Fruit fly (Drosophila melanogaster) whole organism, embryonic: ENCODE data around the gene tup.
A peak's percentile ranks its signal among the peaks of the same experiment; 100 is the strongest.

ENCODE experiments used
- Abd-B ChIP-seq: fragments of 200-800 bp; sonication (Bioruptor generic); optimal IDR thresholded peaks from 2 replicates; lab custom pipeline; 2018; ENCODE audit warnings: missing biosample characterization, mild to moderate bottlenecking, missing genetic modification characterization, moderate library complexity
- Ada2b ChIP-seq: fragments of 200-800 bp; sonication (Bioruptor generic); IDR thresholded peaks from 2 replicates; pipeline ENCODE4 v1.3.6; 2022; ENCODE audit warnings: missing biosample characterization, missing genetic modification characterization
- BEAF-32 ChIP-seq: fragments of 200-800 bp; sonication (Bioruptor generic); optimal IDR thresholded peaks from 3 replicates; lab custom pipeline; 2017; ENCODE audit warnings: missing biosample characterization, missing genetic modification characterization, mild to moderate bottlenecking, moderate library complexity, missing genetic modification reagents
- Bteb2 ChIP-seq: fragments of 200-800 bp; sonication (Bioruptor generic); optimal IDR thresholded peaks from 2 replicates; lab custom pipeline; 2016; ENCODE audit warnings: missing biosample characterization, missing genetic modification characterization
- CG11398 ChIP-seq: fragments of 200-800 bp; sonication (Bioruptor generic); optimal IDR thresholded peaks from 2 replicates; lab custom pipeline; 2016; ENCODE audit warnings: missing biosample characterization, missing genetic modification characterization
- CG12391 ChIP-seq: fragments of 200-800 bp; sonication (Bioruptor generic); optimal IDR thresholded peaks from 3 replicates; lab custom pipeline; 2018; ENCODE audit warnings: missing biosample characterization, mild to moderate bottlenecking, missing genetic modification characterization, moderate library complexity
- CG13624 ChIP-seq: fragments of 200-800 bp; sonication (Bioruptor generic); optimal IDR thresholded peaks from 2 replicates; lab custom pipeline; 2016; ENCODE audit warnings: missing biosample characterization, missing genetic modification characterization
- CG14667 ChIP-seq: fragments of 200-800 bp; sonication (Bioruptor generic); IDR thresholded peaks from 2 replicates; pipeline ENCODE4 v1.3.6; 2022; ENCODE audit warnings: missing biosample characterization, missing genetic modification characterization
- CG18011 ChIP-seq: fragments of 200-800 bp; sonication (Bioruptor generic); optimal IDR thresholded peaks from 2 replicates; lab custom pipeline; 2017; ENCODE audit warnings: missing biosample characterization, missing genetic modification characterization, mild to moderate bottlenecking, moderate library complexity, missing genotype
- CG2120 ChIP-seq: fragments of 200-800 bp; sonication (Bioruptor generic); optimal IDR thresholded peaks from 3 replicates; lab custom pipeline; 2016; ENCODE audit warnings: missing biosample characterization, missing genetic modification characterization
- CG2678 ChIP-seq: fragments of 200-800 bp; sonication (Bioruptor generic); optimal IDR thresholded peaks from 3 replicates; lab custom pipeline; 2019; ENCODE audit warnings: missing biosample characterization, mild to moderate bottlenecking, missing genetic modification characterization, moderate library complexity
- CG31224 ChIP-seq: fragments of 200-800 bp; sonication (Bioruptor generic); IDR thresholded peaks from 2 replicates; pipeline ENCODE4 v1.3.6; 2022; ENCODE audit warnings: missing biosample characterization, missing genetic modification characterization
- CG31365 ChIP-seq: fragments of 200-800 bp; sonication (Bioruptor generic); optimal IDR thresholded peaks from 2 replicates; lab custom pipeline; 2018; ENCODE audit warnings: missing biosample characterization, mild to moderate bottlenecking, missing genetic modification characterization
- CG3838 ChIP-seq: fragments of 200-800 bp; sonication (Bioruptor generic); optimal IDR thresholded peaks from 3 replicates; lab custom pipeline; 2016; ENCODE audit warnings: missing biosample characterization, missing genetic modification characterization
- CG3995 ChIP-seq: fragments of 200-800 bp; sonication (Bioruptor generic); optimal IDR thresholded peaks from 3 replicates; lab custom pipeline; 2016; ENCODE audit warnings: missing biosample characterization, missing genetic modification characterization
- CG4820 ChIP-seq: fragments of 200-800 bp; sonication (Bioruptor generic); optimal IDR thresholded peaks from 3 replicates; lab custom pipeline; 2016; ENCODE audit warnings: missing biosample characterization, missing genetic modification characterization
- CG6272 ChIP-seq: fragments of 200-800 bp; sonication (Bioruptor generic); IDR thresholded peaks from 2 replicates; pipeline ENCODE4 v1.3.6; 2022; ENCODE audit warnings: missing biosample characterization, missing genetic modification characterization
- CG8281 ChIP-seq: fragments of 200-800 bp; sonication (Bioruptor generic); optimal IDR thresholded peaks from 2 replicates; lab custom pipeline; 2018; ENCODE audit warnings: missing biosample characterization, mild to moderate bottlenecking, missing genetic modification characterization, moderate library complexity
- Doc3 ChIP-seq: fragments of 200-800 bp; sonication (Bioruptor generic); IDR thresholded peaks from 3 replicates; pipeline ENCODE4 v1.3.6; 2022; ENCODE audit warnings: missing biosample characterization, missing genetic modification characterization; ENCODE audit not compliant: partially characterized antibody
- E2f1 ChIP-seq: fragments of 200-800 bp; sonication (Bioruptor generic); IDR thresholded peaks from 2 replicates; pipeline ENCODE4 v1.3.6; 2022; ENCODE audit warnings: missing biosample characterization, missing genetic modification characterization
- H15 ChIP-seq: fragments of 200-800 bp; sonication (Bioruptor generic); IDR thresholded peaks from 3 replicates; pipeline ENCODE4 v1.3.6; 2022; ENCODE audit warnings: missing biosample characterization, missing genetic modification characterization
- HLH4C ChIP-seq: fragments of 200-800 bp; sonication (Bioruptor generic); IDR thresholded peaks from 3 replicates; pipeline ENCODE4 v1.3.6; 2022; ENCODE audit warnings: missing biosample characterization, missing genetic modification characterization; ENCODE audit not compliant: partially characterized antibody
- HmgZ ChIP-seq: fragments of 200-800 bp; sonication (Bioruptor generic); optimal IDR thresholded peaks from 2 replicates; lab custom pipeline; 2018; ENCODE audit warnings: missing biosample characterization, mild to moderate bottlenecking, missing genetic modification characterization
- Lim3 ChIP-seq: fragments of 200-800 bp; sonication (Bioruptor generic); IDR thresholded peaks from 2 replicates; pipeline ENCODE4 v1.3.6; 2022; ENCODE audit warnings: missing biosample characterization, missing genetic modification characterization
- NFAT ChIP-seq: fragments of 200-800 bp; sonication (Bioruptor generic); IDR thresholded peaks from 2 replicates; pipeline ENCODE4 v1.3.6; 2022; ENCODE audit warnings: missing biosample characterization, missing genetic modification characterization
- Scr ChIP-seq: fragments of 200-800 bp; sonication (Bioruptor generic); IDR thresholded peaks from 2 replicates; pipeline ENCODE4 v1.3.6; 2022; ENCODE audit warnings: missing biosample characterization, missing genetic modification characterization; ENCODE audit not compliant: partially characterized antibody
- Tbp ChIP-seq: fragments of >200 bp; optimal IDR thresholded peaks from 2 replicates; lab custom pipeline; 2018; ENCODE audit warnings: missing biosample characterization, missing genetic modification characterization
- ap ChIP-seq: fragments of 200-800 bp; sonication (Bioruptor generic); IDR thresholded peaks from 2 replicates; pipeline ENCODE4 v1.3.6; 2022; ENCODE audit warnings: missing biosample characterization, missing genetic modification characterization
- bsh ChIP-seq, 2 experiments: fragments of 200-800 bp; sonication (Bioruptor generic); optimal IDR thresholded peaks; 2 replicates each; lab custom pipeline; 2017 to 2018; ENCODE audit warnings: mild to moderate bottlenecking in 2 of 2, missing biosample characterization in 2 of 2, missing genetic modification characterization in 2 of 2, moderate library complexity in 1 of 2
- btn ChIP-seq: fragments of 200-800 bp; sonication (Bioruptor generic); optimal IDR thresholded peaks from 2 replicates; lab custom pipeline; 2016; ENCODE audit warnings: missing biosample characterization, missing genetic modification characterization
- cas ChIP-seq: fragments of 200-800 bp; sonication (Bioruptor generic); IDR thresholded peaks from 2 replicates; pipeline ENCODE4 v1.3.6; 2022; ENCODE audit warnings: missing biosample characterization, missing genetic modification characterization
- dm ChIP-seq: fragments of 200-800 bp; sonication (Bioruptor generic); optimal IDR thresholded peaks from 3 replicates; lab custom pipeline; 2016; ENCODE audit warnings: missing biosample characterization, missing genetic modification characterization
- eve ChIP-seq, 2 experiments: fragments of >200 bp; optimal IDR thresholded peaks; 2 replicates each; lab custom pipeline; 2017; ENCODE audit warnings: missing biosample characterization in 2 of 2, missing genetic modification characterization in 2 of 2
- gem ChIP-seq: fragments of 200-800 bp; sonication (Bioruptor generic); optimal IDR thresholded peaks from 2 replicates; lab custom pipeline; 2019; ENCODE audit warnings: missing biosample characterization, mild to moderate bottlenecking, missing genetic modification characterization, moderate library complexity
- gsb ChIP-seq: fragments of 200-800 bp; sonication (Bioruptor generic); IDR thresholded peaks from 2 replicates; pipeline ENCODE4 v1.3.6; 2022; ENCODE audit warnings: missing biosample characterization, missing genetic modification characterization
- gsb-n ChIP-seq: fragments of 200-800 bp; sonication (Bioruptor generic); optimal IDR thresholded peaks from 3 replicates; lab custom pipeline; 2018; ENCODE audit warnings: missing biosample characterization, mild to moderate bottlenecking, missing genetic modification characterization
- insv ChIP-seq, 2 experiments: fragments of 200-800 bp; sonication (Bioruptor generic); optimal IDR thresholded peaks; 3 replicates each; lab custom pipeline; 2016 to 2018; ENCODE audit warnings: missing biosample characterization in 2 of 2, missing genetic modification characterization in 2 of 2
- kay ChIP-seq: fragments of 200-800 bp; sonication (Bioruptor generic); optimal IDR thresholded peaks from 2 replicates; lab custom pipeline; 2016; ENCODE audit warnings: missing biosample characterization, missing genetic modification characterization
- lbe ChIP-seq: fragments of 200-800 bp; sonication (Bioruptor generic); optimal IDR thresholded peaks from 2 replicates; lab custom pipeline; 2016; ENCODE audit warnings: missing biosample characterization, mild to moderate bottlenecking, missing genetic modification characterization
- lola ChIP-seq, 3 experiments: fragments of >200 bp in 2 of 3; fragments of 200-800 bp in 1 of 3; sonication (Bioruptor generic) in 1 of 3; optimal IDR thresholded peaks; 2 replicates each; lab custom pipeline; 2017 to 2019; ENCODE audit warnings: missing biosample characterization in 3 of 3, missing genetic modification characterization in 3 of 3, mild to moderate bottlenecking in 1 of 3, moderate library complexity in 1 of 3
- luna ChIP-seq: fragments of 200-800 bp; sonication (Bioruptor generic); optimal IDR thresholded peaks from 2 replicates; lab custom pipeline; 2016; ENCODE audit warnings: missing biosample characterization, missing genetic modification characterization
- maf-S ChIP-seq: fragments of 200-800 bp; sonication (Bioruptor generic); optimal IDR thresholded peaks from 2 replicates; lab custom pipeline; 2016; ENCODE audit warnings: missing biosample characterization, missing genetic modification characterization
- pzg ChIP-seq: fragments of 200-800 bp; sonication (Bioruptor generic); optimal IDR thresholded peaks from 3 replicates; lab custom pipeline; 2018; ENCODE audit warnings: missing biosample characterization, mild to moderate bottlenecking, missing genetic modification characterization, moderate library complexity
- repo ChIP-seq: fragments of 200-800 bp; sonication (Bioruptor generic); optimal IDR thresholded peaks from 2 replicates; lab custom pipeline; 2016; ENCODE audit warnings: missing biosample characterization, missing genetic modification characterization
- sens ChIP-seq: fragments of 200-800 bp; sonication (Bioruptor generic); peaks from one replicate; lab custom pipeline; 2016; ENCODE audit warnings: missing biosample characterization, missing genetic modification characterization
- sima ChIP-seq: fragments of 200-800 bp; sonication (Bioruptor generic); optimal IDR thresholded peaks from 2 replicates; lab custom pipeline; 2016; ENCODE audit warnings: missing biosample characterization, missing genetic modification characterization
- slbo ChIP-seq: fragments of 200-800 bp; sonication (Bioruptor generic); IDR thresholded peaks from 2 replicates; pipeline ENCODE4 v1.3.6; 2022; ENCODE audit warnings: missing biosample characterization, missing genetic modification characterization
- wor ChIP-seq: fragments of 200-800 bp; sonication (Bioruptor generic); IDR thresholded peaks from 2 replicates; pipeline ENCODE4 v1.3.6; 2022; ENCODE audit warnings: missing biosample characterization, missing genetic modification characterization

tup gene

DNA sequence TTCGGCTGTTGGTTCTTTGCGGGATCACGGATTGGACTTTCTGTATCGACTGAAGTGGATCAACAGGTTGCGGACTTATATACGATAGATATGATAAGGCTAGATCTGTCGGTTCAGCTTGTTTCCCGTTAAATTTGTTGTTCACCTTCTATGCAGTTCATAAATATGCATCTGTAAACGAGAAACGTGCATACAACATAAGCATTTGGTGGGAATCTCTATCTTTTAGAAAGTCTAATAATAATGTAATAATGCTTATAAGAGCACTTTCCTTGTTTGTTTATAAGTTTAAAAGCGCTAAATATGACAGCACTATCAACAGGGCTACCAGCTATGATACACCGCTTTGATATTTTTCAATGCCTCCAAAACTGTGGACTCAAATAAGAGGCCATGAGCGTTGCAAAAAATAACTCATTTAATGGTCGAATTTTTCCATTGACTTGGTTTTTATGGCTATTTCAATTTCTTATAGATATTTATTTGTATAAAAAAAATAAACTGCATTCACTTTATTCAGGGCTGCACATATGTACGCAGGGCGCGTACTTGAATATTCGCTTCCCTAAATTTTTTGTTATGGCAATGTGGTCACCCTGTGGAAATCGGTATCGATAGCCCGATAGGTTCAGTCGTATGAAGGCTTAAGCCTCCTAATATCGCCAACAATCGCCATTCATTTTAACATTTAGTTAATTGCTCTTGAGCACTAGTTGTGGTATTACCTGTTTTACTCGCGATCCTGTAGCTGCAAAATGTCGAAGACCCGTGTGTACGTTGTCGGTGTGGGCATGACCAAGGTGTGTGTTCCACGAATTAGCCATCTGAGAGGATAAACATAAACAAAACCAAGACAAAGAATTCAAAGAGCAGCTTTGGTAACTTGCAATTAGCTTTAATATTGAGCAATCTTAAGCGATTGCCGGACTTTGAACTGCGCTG is 50.2 kb downstream of the tup start, which contains the start of the genes CG17597 and ScpX (continued):
- TF ChIP-seq dm (GFP tag; lab: Kevin White, UChicago), result no peak
- peak; percentile 48 to 56 for TF ChIP-seq bsh (GFP tag; optimal IDR thresholded peaks at IDR 0.05; lab: Kevin White, UChicago)
- TF ChIP-seq CG2120 (GFP tag; lab: Kevin White, UChicago), result peak; percentile 79
- TF ChIP-seq CG31224 (GFP tag; lab: Robert Waterston, UW), result peak; percentile 19; the same call in 1 of the 2 replicates
- peak; percentile 24 for TF ChIP-seq gsb-n (tag; lab: Kevin White, UChicago)
- peak; percentile 69 for TF ChIP-seq Abd-B (GFP tag; lab: Kevin White, UChicago)
- peak; percentile 76 for TF ChIP-seq CG2678 (tag; lab: Kevin White, UChicago)
- TF ChIP-seq CG12391 (tag; lab: Kevin White, UChicago), result peak; percentile 80
- TF ChIP-seq CG18011 (GFP tag; lab: Kevin White, UChicago), result peak; percentile 36
- peak in 1 of 3 experiments; percentile 71 for TF ChIP-seq lola (GFP tag; optimal IDR thresholded peaks at IDR 0.05; lab: Kevin White, UChicago)
- peak; percentile 55 for TF ChIP-seq Bteb2 (GFP tag; lab: Kevin White, UChicago)
- TF ChIP-seq BEAF-32 (GFP tag; lab: Kevin White, UChicago), result peak; percentile 81
- peak; percentile 67 for TF ChIP-seq slbo (GFP tag; lab: Robert Waterston, UW)
- no peak for TF ChIP-seq CG14667 (GFP tag; lab: Robert Waterston, UW)
- peak; percentile 61 for TF ChIP-seq HmgZ
- TF ChIP-seq CG4820 (GFP tag; lab: Kevin White, UChicago), result peak; percentile 55
- TF ChIP-seq gem (tag; lab: Kevin White, UChicago), result peak; percentile 79
- TF ChIP-seq Scr (GFP tag; lab: Robert Waterston, UW), result peak; percentile 76
- TF ChIP-seq HLH4C, result peak; percentile 90
- peak; percentile 45; the same call in 1 of the 2 replicates for TF ChIP-seq CG6272 (GFP tag; lab: Robert Waterston, UW)
- TF ChIP-seq btn, result no peak
- TF ChIP-seq insv (GFP tag; optimal IDR thresholded peaks at IDR 0.05; lab: Kevin White, UChicago), result peak in 1 of 2 experiments; percentile 35
- peak; percentile 56 for TF ChIP-seq Tbp (GFP tag; lab: Kevin White, UChicago)
- TF ChIP-seq eve (GFP tag; optimal IDR thresholded peaks at IDR 0.05; lab: Kevin White, UChicago), result no peak
- TF ChIP-seq pzg (GFP tag; lab: Kevin White, UChicago), result peak; percentile 74
- no peak; the same call in 1 of the 2 replicates for TF ChIP-seq NFAT
- peak; percentile 51 for TF ChIP-seq Ada2b (GFP tag; lab: Robert Waterston, UW)
- TF ChIP-seq Doc3, result peak; percentile 78
- no peak for TF ChIP-seq lbe (GFP tag; lab: Kevin White, UChicago)
- no peak for TF ChIP-seq gsb (GFP tag; lab: Robert Waterston, UW)
- peak; percentile 65 for TF ChIP-seq CG3838 (GFP tag; lab: Kevin White, UChicago)
- peak; percentile 92 for TF ChIP-seq sens (GFP tag; lab: Kevin White, UChicago)
- peak; percentile 24 for TF ChIP-seq CG3995 (GFP tag; lab: Kevin White, UChicago)
- peak; percentile 63 for TF ChIP-seq repo (GFP tag; lab: Kevin White, UChicago)
- TF ChIP-seq CG13624 (GFP tag; lab: Kevin White, UChicago), result peak; percentile 65
- TF ChIP-seq wor (GFP tag; lab: Robert Waterston, UW), result 0 out of 2 replicates have a peak, but pooled peaks have one; percentile 21
- TF ChIP-seq ap, result 0 out of 2 replicates have a peak, but pooled peaks have one; percentile 19
- no peak for TF ChIP-seq CG11398 (GFP tag; lab: Kevin White, UChicago)
- TF ChIP-seq maf-S (GFP tag; lab: Kevin White, UChicago), result peak; percentile 60
- no peak for TF ChIP-seq luna (GFP tag; lab: Kevin White, UChicago)
- TF ChIP-seq Lim3 (GFP tag; lab: Robert Waterston, UW), result no peak
- no peak; the same call in 1 of the 2 replicates for TF ChIP-seq cas (GFP tag; lab: Robert Waterston, UW)
- peak; percentile 53 for TF ChIP-seq kay
- no peak for TF ChIP-seq sima (GFP tag; lab: Kevin White, UChicago)
- TF ChIP-seq CG31365 (tag; lab: Kevin White, UChicago), result no peak
- peak; percentile 9; the same call in 1 of the 2 replicates for TF ChIP-seq E2f1 (GFP tag; lab: Robert Waterston, UW)
- no peak for TF ChIP-seq H15 (GFP tag; lab: Robert Waterston, UW)
- peak; percentile 34 for TF ChIP-seq CG8281
